Worm (Caenorhabditis elegans) whole organism, L1 larva: ENCODE results near the gene srh-141.

Experiments
- C34B4.2 ChIP-seq: sonication (generic microtip); optimal IDR thresholded peaks from 2 replicates; lab custom pipeline; 2017; ENCODE audit warnings: mild to moderate bottlenecking, missing genetic modification characterization, missing compliant biosample characterization
- Y116A8C.19 ChIP-seq: sonication (generic microtip); optimal IDR thresholded peaks from 2 replicates; lab custom pipeline; 2016; ENCODE audit warnings: missing compliant biosample characterization, missing genetic modification characterization, borderline replicate concordance
- ama-1 ChIP-seq: fragments of 150-350 bp; optimal IDR thresholded peaks from 2 replicates; lab custom pipeline; 2014
- ceh-8 ChIP-seq: fragments of 200-800 bp; sonication (Bioruptor generic); optimal IDR thresholded peaks from 2 replicates; lab custom pipeline; 2018; ENCODE audit warnings: mild to moderate bottlenecking, missing genetic modification characterization, moderate library complexity, missing compliant biosample characterization
- ceh-82 ChIP-seq, 3 experiments: fragments of 150-350 bp in 1 of 3; sonication (generic microtip) in 2 of 3; optimal IDR thresholded peaks; 2 replicates each; lab custom pipeline; 2014 to 2017; ENCODE audit warnings: missing biosample characterization in 3 of 3, missing genetic modification characterization in 3 of 3
- ces-1 ChIP-seq: fragments of 150-350 bp; optimal IDR thresholded peaks from 2 replicates; lab custom pipeline; 2014; ENCODE audit warnings: missing biosample characterization, missing genetic modification reagents, missing genetic modification characterization
- dpl-1 ChIP-seq, 3 experiments: fragments of 150-350 bp in 2 of 3; sonication (generic microtip) in 1 of 3; optimal IDR thresholded peaks; 2 replicates each; lab custom pipeline; 2014 to 2017; ENCODE audit warnings: missing biosample characterization in 3 of 3, missing genetic modification characterization in 3 of 3, missing genetic modification reagents in 3 of 3
- efl-1 ChIP-seq, 4 experiments: fragments of 150-350 bp; optimal IDR thresholded peaks in 3 of 4; peaks in 1 of 4; 1 replicate in 1 of 4; 2 replicates in 3 of 4; lab custom pipeline; 2014; ENCODE audit warnings: missing biosample characterization in 2 of 4, missing genetic modification characterization in 2 of 4, missing genetic modification reagents in 2 of 4
- efl-3 ChIP-seq: fragments of 200-800 bp; sonication (Bioruptor generic); optimal IDR thresholded peaks from 2 replicates; lab custom pipeline; 2018; ENCODE audit warnings: mild to moderate bottlenecking, missing genetic modification characterization, missing compliant biosample characterization
- egl-13 ChIP-seq: sonication (generic microtip); optimal IDR thresholded peaks from 2 replicates; lab custom pipeline; 2016; ENCODE audit warnings: missing genotype, missing genetic modification reagents, missing genetic modification characterization, missing compliant biosample characterization
- elt-2 ChIP-seq: sonication (generic microtip); optimal IDR thresholded peaks from 2 replicates; lab custom pipeline; 2016; ENCODE audit warnings: missing genetic modification characterization, mild to moderate bottlenecking, inconsistent platforms, missing compliant biosample characterization, missing genetic modification reagents
- elt-3 ChIP-seq, 6 experiments: fragments of 150-350 bp in 1 of 6; sonication (generic microtip); optimal IDR thresholded peaks; 2 replicates each; lab custom pipeline; 2017 to 2018; ENCODE audit warnings: missing biosample characterization in 6 of 6, missing genetic modification characterization in 6 of 6, inconsistent platforms in 1 of 6
- fkh-4 ChIP-seq: sonication (generic microtip); optimal IDR thresholded peaks from 2 replicates; lab custom pipeline; 2016; ENCODE audit warnings: missing compliant biosample characterization, missing genetic modification characterization, borderline replicate concordance
- hlh-17 ChIP-seq: fragments of 200-800 bp; sonication (Bioruptor generic); optimal IDR thresholded peaks from 2 replicates; lab custom pipeline; 2018; ENCODE audit warnings: missing genetic modification characterization, mild to moderate bottlenecking, missing compliant biosample characterization, moderate library complexity, borderline replicate concordance
- hlh-4 ChIP-seq: sonication (generic microtip); optimal IDR thresholded peaks from 2 replicates; lab custom pipeline; 2016; ENCODE audit warnings: mild to moderate bottlenecking, missing genetic modification characterization, missing compliant biosample characterization
- hpl-2 ChIP-seq: fragments of 150-350 bp; optimal IDR thresholded peaks from 2 replicates; lab custom pipeline; 2014; ENCODE audit warnings: missing biosample characterization, missing genetic modification reagents, missing genetic modification characterization
- lin-13 ChIP-seq: fragments of 150-350 bp; optimal IDR thresholded peaks from 2 replicates; lab custom pipeline; 2014; ENCODE audit warnings: missing biosample characterization, missing genetic modification reagents, missing genetic modification characterization
- lin-35 ChIP-seq, 2 experiments: fragments of 150-350 bp; optimal IDR thresholded peaks; 2 replicates each; lab custom pipeline; 2014; ENCODE audit warnings: missing biosample characterization in 2 of 2, missing genetic modification characterization in 2 of 2, missing genetic modification reagents in 2 of 2
- lin-39 ChIP-seq: fragments of 150-350 bp; optimal IDR thresholded peaks from 2 replicates; lab custom pipeline; 2014; ENCODE audit warnings: missing biosample characterization, missing genetic modification reagents, missing genetic modification characterization
- lir-3 ChIP-seq: sonication (generic microtip); optimal IDR thresholded peaks from 2 replicates; lab custom pipeline; 2016; ENCODE audit warnings: mild to moderate bottlenecking, missing genetic modification characterization, moderate library complexity, missing compliant biosample characterization; ENCODE audit not compliant: poor library complexity
- mdl-1 ChIP-seq, 2 experiments: fragments of 150-350 bp; optimal IDR thresholded peaks; 2 replicates each; lab custom pipeline; 2014 to 2017; ENCODE audit warnings: missing biosample characterization in 2 of 2, missing genetic modification characterization in 2 of 2, inconsistent platforms in 1 of 2
- nhr-11 ChIP-seq: fragments of 150-350 bp; optimal IDR thresholded peaks from 2 replicates; lab custom pipeline; 2014; ENCODE audit warnings: missing biosample characterization, missing genetic modification characterization
- nhr-12 ChIP-seq: sonication (generic microtip); optimal IDR thresholded peaks from 2 replicates; lab custom pipeline; 2017; ENCODE audit warnings: missing biosample characterization, missing genetic modification characterization
- nhr-47 ChIP-seq: sonication (generic microtip); optimal IDR thresholded peaks from 2 replicates; lab custom pipeline; 2016; ENCODE audit warnings: mild to moderate bottlenecking, missing genetic modification characterization, moderate library complexity, missing compliant biosample characterization
- nhr-71 ChIP-seq: sonication (generic microtip); optimal IDR thresholded peaks from 2 replicates; lab custom pipeline; 2016; ENCODE audit warnings: mild to moderate bottlenecking, missing genetic modification characterization, moderate library complexity, missing compliant biosample characterization
- nhr-77 ChIP-seq: fragments of 150-350 bp; optimal IDR thresholded peaks from 2 replicates; lab custom pipeline; 2014; ENCODE audit warnings: missing biosample characterization, missing genetic modification characterization
- nhr-85 ChIP-seq: sonication (generic microtip); peaks from one replicate; lab custom pipeline; 2016; ENCODE audit warnings: missing genetic modification characterization, inconsistent platforms, missing compliant biosample characterization
- nhr-90 ChIP-seq: sonication (generic microtip); optimal IDR thresholded peaks from 2 replicates; lab custom pipeline; 2016; ENCODE audit warnings: mild to moderate bottlenecking, missing genetic modification characterization, missing compliant biosample characterization; ENCODE audit not compliant: poor library complexity
- pqm-1 ChIP-seq: sonication (generic microtip); optimal IDR thresholded peaks from 3 replicates; lab custom pipeline; 2017; ENCODE audit warnings: missing biosample characterization, missing genetic modification characterization
- rnt-1 ChIP-seq: sonication (generic microtip); optimal IDR thresholded peaks from 2 replicates; lab custom pipeline; 2016; ENCODE audit warnings: mild to moderate bottlenecking, missing genetic modification characterization, moderate library complexity, missing compliant biosample characterization
- skn-1 ChIP-seq: fragments of 150-350 bp; optimal IDR thresholded peaks from 2 replicates; lab custom pipeline; 2014; ENCODE audit warnings: missing biosample characterization, missing genetic modification characterization
- snpc-4 ChIP-seq: fragments of 150-350 bp; optimal IDR thresholded peaks from 2 replicates; lab custom pipeline; 2014; ENCODE audit warnings: missing biosample characterization, missing genetic modification characterization
- snu-23 ChIP-seq: sonication (generic microtip); optimal IDR thresholded peaks from 2 replicates; lab custom pipeline; 2016; ENCODE audit warnings: missing genetic modification characterization, missing compliant biosample characterization
- sox-4 ChIP-seq: sonication (generic microtip); optimal IDR thresholded peaks from 2 replicates; lab custom pipeline; 2016; ENCODE audit warnings: missing genetic modification characterization, missing compliant biosample characterization
- sup-37 ChIP-seq: fragments of 200-800 bp; sonication (Bioruptor generic); optimal IDR thresholded peaks from 2 replicates; lab custom pipeline; 2018; ENCODE audit warnings: mild to moderate bottlenecking, missing genetic modification characterization, missing compliant biosample characterization
- swsn-7 ChIP-seq: sonication (generic microtip); optimal IDR thresholded peaks from 2 replicates; lab custom pipeline; 2016; ENCODE audit warnings: missing genetic modification characterization, missing compliant biosample characterization
- unc-86 ChIP-seq: sonication (generic microtip); optimal IDR thresholded peaks from 2 replicates; lab custom pipeline; 2016; ENCODE audit warnings: missing genetic modification characterization, missing compliant biosample characterization
- unc-98 ChIP-seq: fragments of 200-800 bp; sonication (Bioruptor generic); IDR thresholded peaks from 2 replicates; pipeline ENCODE4 v1.3.6; 2022; ENCODE audit warnings: missing genetic modification characterization, missing compliant biosample characterization
- zag-1 ChIP-seq: fragments of 150-350 bp; optimal IDR thresholded peaks from 2 replicates; lab custom pipeline; 2014; ENCODE audit warnings: missing biosample characterization, missing genetic modification characterization
- zip-4 ChIP-seq: fragments of 200-800 bp; sonication (Bioruptor generic); optimal IDR thresholded peaks from 2 replicates; lab custom pipeline; 2018; ENCODE audit warnings: mild to moderate bottlenecking, missing genetic modification characterization, moderate library complexity, missing compliant biosample characterization
- ztf-11 ChIP-seq, 2 experiments: sonication (generic microtip); optimal IDR thresholded peaks; 2 replicates each; lab custom pipeline; 2016 to 2017; ENCODE audit warnings: missing genetic modification characterization in 2 of 2, missing biosample characterization in 1 of 2, missing compliant biosample characterization in 1 of 2
- ztf-4 ChIP-seq: fragments of 150-350 bp; optimal IDR thresholded peaks from 2 replicates; lab custom pipeline; 2014; ENCODE audit warnings: missing biosample characterization, missing genetic modification characterization

srh-141 gene

ce11 chrV:16443626-16444025, at the start of gene srh-141:
Gene srh-141 (plus strand): TSS chrV:16443926.
- TF ChIP-seq nhr-11 (tag; lab: Kevin White, UChicago) (no peak), lin-13 (GFP tag; lab: Kevin White, UChicago) (no peak), elt-3 (tag; optimal IDR thresholded peaks at IDR 0.05; lab: Kevin White, UChicago) (no peak), sup-37 (GFP tag; lab: Kevin White, UChicago) (no peak), ces-1 (no peak)

ce11 chrV:16395131-16395530, 48.6 kb upstream of the srh-141 start, which contains the start of gene F13A7.11:
Gene F13A7.11 (minus strand): TSS chrV:16395304.
- TF ChIP-seq nhr-71 (tag; lab: Kevin White, UChicago) = peak; percentile 40
- TF ChIP-seq dpl-1 (GFP tag; optimal IDR thresholded peaks at IDR 0.05; lab: Kevin White, UChicago) = peak in 2 of 3 experiments; percentile 4 to 17
- no peak for TF ChIP-seq pqm-1 (tag; lab: Kevin White, UChicago)
- peak in 1 of 3 experiments; percentile 16 for TF ChIP-seq ceh-82 (tag; optimal IDR thresholded peaks at IDR 0.05; lab: Kevin White, UChicago)
- peak; percentile 19 for TF ChIP-seq nhr-90
- no peak for TF ChIP-seq egl-13
- TF ChIP-seq nhr-85 (tag; lab: Kevin White, UChicago) = peak; percentile 66
- TF ChIP-seq elt-3 (tag; optimal IDR thresholded peaks at IDR 0.05; lab: Kevin White, UChicago) = peak in 1 of 6 experiments; percentile 28
- no peak for TF ChIP-seq snpc-4 (tag; lab: Kevin White, UChicago)
- TF ChIP-seq zip-4 = peak; percentile 99
- TF ChIP-seq nhr-47 (tag; lab: Kevin White, UChicago) = peak; percentile 17
- no peak for TF ChIP-seq zag-1 (tag; lab: Kevin White, UChicago)
- TF ChIP-seq sox-4 = no peak
- TF ChIP-seq efl-1 (optimal IDR thresholded peaks at IDR 0.05; lab: Kevin White, UChicago) = peak; percentile 7 to 25
- TF ChIP-seq efl-1 (GFP tag; optimal IDR thresholded peaks at IDR 0.05 in 1 of 2; lab: Kevin White, UChicago) = peak; percentile 10 to 82
- peak; percentile 46 for TF ChIP-seq elt-2 (tag; lab: Kevin White, UChicago)
- TF ChIP-seq skn-1 (tag; lab: Kevin White, UChicago) = peak; percentile 81
- no peak for TF ChIP-seq Y116A8C.19 (tag; lab: Kevin White, UChicago)
- TF ChIP-seq lin-35 (GFP tag; optimal IDR thresholded peaks at IDR 0.05; lab: Kevin White, UChicago) = peak in 1 of 2 experiments; percentile 1

ce11 chrV:16395739-16396138, 48.0 kb upstream of the srh-141 start, which contains the start of gene F13A7.12:
Gene F13A7.12 (plus strand): TSS chrV:16396039.
- TF ChIP-seq fkh-4 (tag; lab: Kevin White, UChicago) = no peak
- no peak for TF ChIP-seq unc-86 (tag; lab: Kevin White, UChicago)
- TF ChIP-seq nhr-85 (tag; lab: Kevin White, UChicago) = no peak
- no peak for TF ChIP-seq ceh-82 (tag; optimal IDR thresholded peaks at IDR 0.05; lab: Kevin White, UChicago)
- TF ChIP-seq ztf-4 (tag; lab: Kevin White, UChicago) = no peak
- no peak for TF ChIP-seq elt-2 (tag; lab: Kevin White, UChicago)
- no peak for TF ChIP-seq nhr-77 (tag; lab: Kevin White, UChicago)

- TF ChIP-seq rnt-1 (no peak), nhr-12 (tag; lab: Kevin White, UChicago) (no peak), ztf-11 (tag; optimal IDR thresholded peaks at IDR 0.05; lab: Kevin White, UChicago) (no peak), elt-3 (tag; optimal IDR thresholded peaks at IDR 0.05; lab: Kevin White, UChicago) (no peak), mdl-1 (tag; optimal IDR thresholded peaks at IDR 0.05; lab: Kevin White, UChicago) (no peak)
Observed at ce11 chrV:16399388-16399787, 44.3 kb upstream of the srh-141 start, which contains the start of gene sre-36. Gene sre-36 (plus strand): TSS chrV:16399688.

- peak; percentile 97 for TF ChIP-seq nhr-90
- peak in 2 of 6 experiments; percentile 29 to 87 for TF ChIP-seq elt-3 (tag; optimal IDR thresholded peaks at IDR 0.05; lab: Kevin White, UChicago)
- TF ChIP-seq Y116A8C.19 (tag; lab: Kevin White, UChicago) = peak; percentile 83
- TF ChIP-seq hlh-4 (tag; lab: Kevin White, UChicago) = peak; percentile 82
- peak; percentile 79 for TF ChIP-seq efl-3 (GFP tag; lab: Kevin White, UChicago)
- TF ChIP-seq hlh-17 (GFP tag; lab: Kevin White, UChicago) = peak; percentile 67
- peak; percentile 61 for TF ChIP-seq ceh-8 (GFP tag; lab: Kevin White, UChicago)
- TF ChIP-seq swsn-7 (tag; lab: Kevin White, UChicago) = peak; percentile 89
- TF ChIP-seq unc-98 (GFP tag; lab: Robert Waterston, UW) = peak; percentile 91
- peak; percentile 96 to 97 for TF ChIP-seq lin-35 (GFP tag; optimal IDR thresholded peaks at IDR 0.05; lab: Kevin White, UChicago)
- no peak for TF ChIP-seq C34B4.2 (tag; lab: Kevin White, UChicago)
- peak; percentile 90 for TF ChIP-seq snu-23
- no peak for TF ChIP-seq hpl-2
- peak; percentile 96 for TF ChIP-seq lir-3
- TF ChIP-seq sup-37 (GFP tag; lab: Kevin White, UChicago) = peak; percentile 85
- peak in 1 of 2 experiments; percentile 98 for TF ChIP-seq ztf-11 (tag; optimal IDR thresholded peaks at IDR 0.05; lab: Kevin White, UChicago)
- no peak for TF ChIP-seq ama-1
- TF ChIP-seq lin-39 = peak; percentile 78
Observed at ce11 chrV:16401519-16401918, 42.2 kb upstream of the srh-141 start, which contains the start of gene F13A7.14. Gene F13A7.14 (plus strand): TSS chrV:16401891.
